Worm (Caenorhabditis elegans) whole organism, midembryonic: ENCODE results near the gene sri-20.

ENCODE experiments used
- cog-1 ChIP-seq: sonication (generic microtip); optimal IDR thresholded peaks from 2 replicates; lab custom pipeline; 2016; ENCODE audit warnings: missing genetic modification characterization, missing compliant biosample characterization
- flt-1 ChIP-seq: fragments of 200-800 bp; sonication (Bioruptor generic); IDR thresholded peaks from 2 replicates; pipeline ENCODE4 v1.3.6; 2022; ENCODE audit warnings: missing genetic modification characterization, missing compliant biosample characterization
- ztf-23 ChIP-seq: fragments of 200-800 bp; sonication (Bioruptor generic); IDR thresholded peaks from 2 replicates; pipeline ENCODE4 v1.3.6; 2022; ENCODE audit warnings: missing genetic modification reagents, missing genetic modification characterization, missing compliant biosample characterization

ce11 chrV:10379761-10380160 lies 11.4 kb downstream of the sri-20 start:
- TF ChIP-seq flt-1 (GFP tag; lab: Robert Waterston, UW) (no peak), ztf-23 (no peak), cog-1 (no peak)
